Worm (Caenorhabditis elegans): ENCODE data around the gene bgal-2.
A peak's percentile ranks its signal among the peaks of the same experiment; 100 is the strongest.

- no peak for TF ChIP-seq flt-1 (GFP tag; IDR thresholded peaks at IDR 0.05)
- 0 out of 2 replicates have a peak, but pooled peaks have one; percentile 16 for TF ChIP-seq ztf-23 (GFP tag; IDR thresholded peaks at IDR 0.05)
These were observed 6.2 kb upstream of the bgal-2 start, which contains the start of gene irk-1 for ce11 chrX:6778014-6778413.

All from whole organism, midembryonic.